Worm (Caenorhabditis elegans) whole organism, L4 larva: ENCODE data around the gene T11F8.12.

Experiments
- D1046.2 ChIP-seq: fragments of 200-800 bp; sonication (Bioruptor generic); IDR thresholded peaks from 2 replicates; pipeline ENCODE4 v1.3.6; 2022; ENCODE audit warnings: missing genetic modification characterization, missing compliant biosample characterization
- R02D3.7 ChIP-seq: fragments of 150-350 bp; sonication (generic microtip); optimal IDR thresholded peaks from 3 replicates; lab custom pipeline; 2014; ENCODE audit warnings: missing biosample characterization, missing genetic modification characterization
- ZK337.2 ChIP-seq: fragments of 200-800 bp; sonication (Bioruptor generic); IDR thresholded peaks from 2 replicates; pipeline ENCODE4 v1.3.6; 2022; ENCODE audit warnings: missing genetic modification reagents, missing genetic modification characterization, missing compliant biosample characterization
- aha-1 ChIP-seq: fragments of 150-350 bp; peaks from one replicate; lab custom pipeline; 2014; ENCODE audit warnings: missing biosample characterization, missing genetic modification characterization
- ceh-20 ChIP-seq: fragments of 200-800 bp; sonication (Bioruptor generic); IDR thresholded peaks from 2 replicates; pipeline ENCODE4 v1.3.6; 2022; ENCODE audit warnings: missing genetic modification reagents, missing genetic modification characterization, missing compliant biosample characterization
- ceh-82 ChIP-seq: sonication (generic microtip); optimal IDR thresholded peaks from 2 replicates; lab custom pipeline; 2017; ENCODE audit warnings: missing biosample characterization, missing genetic modification characterization
- ces-1 ChIP-seq: fragments of 150-350 bp; sonication (generic microtip); optimal IDR thresholded peaks from 4 replicates; lab custom pipeline; 2014; ENCODE audit warnings: missing biosample characterization, missing genetic modification reagents, missing genetic modification characterization
- daf-16 ChIP-seq, 3 experiments: sonication (generic microtip); optimal IDR thresholded peaks; 2 replicates each; lab custom pipeline; 2016 to 2017; ENCODE audit warnings: missing genetic modification characterization in 3 of 3, missing genetic modification reagents in 3 of 3, mild to moderate bottlenecking in 2 of 3, missing compliant biosample characterization in 2 of 3, missing biosample characterization in 1 of 3, moderate library complexity in 1 of 3
- daf-19 ChIP-seq: fragments of 200-800 bp; sonication (Bioruptor generic); conservative IDR thresholded peaks from 2 replicates; pipeline ENCODE4 v1.3.6; 2022; ENCODE audit warnings: missing genetic modification characterization, missing compliant biosample characterization
- daf-8 ChIP-seq: fragments of 200-800 bp; sonication (Bioruptor generic); IDR thresholded peaks from 2 replicates; pipeline ENCODE4 v1.3.6; 2022; ENCODE audit warnings: missing genetic modification characterization, missing compliant biosample characterization
- dmd-6 ChIP-seq: fragments of 200-800 bp; sonication (Bioruptor generic); IDR thresholded peaks from 2 replicates; pipeline ENCODE4 v1.3.6; 2022; ENCODE audit warnings: missing genetic modification reagents, missing genetic modification characterization, missing compliant biosample characterization
- dve-1 ChIP-seq: sonication (generic microtip); optimal IDR thresholded peaks from 2 replicates; lab custom pipeline; 2017; ENCODE audit warnings: antibody characterized with exemption, mild to moderate bottlenecking, missing genetic modification characterization, missing compliant biosample characterization; ENCODE audit not compliant: insufficient read depth
- egl-43 ChIP-seq: fragments of 200-800 bp; sonication (Bioruptor generic); IDR thresholded peaks from 2 replicates; pipeline ENCODE4 v1.3.6; 2022; ENCODE audit warnings: missing genetic modification reagents, missing genetic modification characterization, missing compliant biosample characterization
- hmg-1.1 ChIP-seq: fragments of 200-800 bp; sonication (Bioruptor generic); IDR thresholded peaks from 2 replicates; pipeline ENCODE4 v1.3.6; 2022; ENCODE audit warnings: missing genetic modification reagents, missing genetic modification characterization, missing compliant biosample characterization
- lim-7 ChIP-seq: fragments of 200-800 bp; sonication (Bioruptor generic); IDR thresholded peaks from 2 replicates; pipeline ENCODE4 v1.3.6; 2022; ENCODE audit warnings: missing genetic modification characterization, missing compliant biosample characterization
- lin-29 ChIP-seq: fragments of 200-800 bp; sonication (Bioruptor generic); IDR thresholded peaks from 2 replicates; pipeline ENCODE4 v1.3.6; 2022; ENCODE audit warnings: missing genetic modification reagents, missing genetic modification characterization, missing compliant biosample characterization
- lin-39 ChIP-seq: fragments of 150-350 bp; optimal IDR thresholded peaks from 2 replicates; lab custom pipeline; 2014; ENCODE audit warnings: missing biosample characterization, missing genetic modification reagents, missing genetic modification characterization
- mep-1 ChIP-seq: fragments of 150-350 bp; sonication (generic microtip); optimal IDR thresholded peaks from 3 replicates; lab custom pipeline; 2014; ENCODE audit warnings: missing biosample characterization, missing genetic modification characterization
- mes-2 ChIP-seq: sonication (generic microtip); optimal IDR thresholded peaks from 2 replicates; lab custom pipeline; 2016; ENCODE audit warnings: missing genotype, mild to moderate bottlenecking, missing genetic modification characterization, missing compliant biosample characterization; ENCODE audit not compliant: poor library complexity, severe bottlenecking
- mxl-2 ChIP-seq: fragments of 200-800 bp; sonication (Bioruptor generic); conservative IDR thresholded peaks from 2 replicates; pipeline ENCODE4 v1.3.6; 2022; ENCODE audit warnings: missing genetic modification reagents, missing genetic modification characterization, missing compliant biosample characterization
- nhr-10 ChIP-seq: fragments of 150-350 bp; optimal IDR thresholded peaks from 2 replicates; lab custom pipeline; 2014; ENCODE audit warnings: missing biosample characterization, missing genetic modification characterization
- nhr-25 ChIP-seq: sonication (generic microtip); optimal IDR thresholded peaks from 2 replicates; lab custom pipeline; 2017; ENCODE audit warnings: missing genetic modification characterization, mild to moderate bottlenecking, missing compliant biosample characterization, antibody characterized with exemption, moderate library complexity, borderline replicate concordance; ENCODE audit not compliant: insufficient read depth
- nhr-28 ChIP-seq: fragments of 150-350 bp; optimal IDR thresholded peaks from 2 replicates; lab custom pipeline; 2014; ENCODE audit warnings: missing biosample characterization, missing genetic modification characterization
- pha-4 ChIP-seq, 2 experiments: fragments of 150-350 bp in 1 of 2; fragments of 200-800 bp in 1 of 2; sonication (Bioruptor generic) in 1 of 2; IDR thresholded peaks in 1 of 2; optimal IDR thresholded peaks in 1 of 2; 2 replicates each; pipeline versions ENCODE4 v1.3.6 to Lab custom; 2014 to 2022; ENCODE audit warnings: missing genetic modification characterization in 2 of 2, missing genetic modification reagents in 2 of 2, missing biosample characterization in 1 of 2, missing compliant biosample characterization in 1 of 2
- pqm-1 ChIP-seq: sonication (generic microtip); optimal IDR thresholded peaks from 2 replicates; lab custom pipeline; 2017; ENCODE audit warnings: missing biosample characterization, missing genetic modification characterization
- snpc-1.2 ChIP-seq: fragments of 200-800 bp; sonication (Bioruptor generic); IDR thresholded peaks from 2 replicates; pipeline ENCODE4 v1.3.6; 2022; ENCODE audit warnings: missing genetic modification reagents, missing genetic modification characterization, missing compliant biosample characterization
- snpc-4 ChIP-seq: fragments of 150-350 bp; optimal IDR thresholded peaks from 2 replicates; lab custom pipeline; 2014; ENCODE audit warnings: missing biosample characterization, missing genetic modification characterization
- spr-1 ChIP-seq: sonication (generic microtip); optimal IDR thresholded peaks from 2 replicates; lab custom pipeline; 2016; ENCODE audit warnings: mild to moderate bottlenecking, missing genetic modification characterization, missing compliant biosample characterization
- tag-97 ChIP-seq: fragments of 200-800 bp; sonication (Bioruptor generic); IDR thresholded peaks from 2 replicates; pipeline ENCODE4 v1.3.6; 2022; ENCODE audit warnings: missing genetic modification characterization, missing compliant biosample characterization
- tra-1 ChIP-seq: fragments of 200-800 bp; sonication (Bioruptor generic); IDR thresholded peaks from 2 replicates; pipeline ENCODE4 v1.3.6; 2022; ENCODE audit warnings: missing genetic modification reagents, missing genetic modification characterization, missing compliant biosample characterization
- unc-39 ChIP-seq: sonication (generic microtip); optimal IDR thresholded peaks from 2 replicates; lab custom pipeline; 2017; ENCODE audit warnings: missing biosample characterization, missing genetic modification characterization
- unc-62 ChIP-seq, 3 experiments: fragments of 150-350 bp in 1 of 3; sonication (generic microtip); optimal IDR thresholded peaks in 2 of 3; peaks in 1 of 3; 1 replicate in 1 of 3; 2 replicates in 2 of 3; lab custom pipeline; 2014 to 2017; ENCODE audit warnings: missing biosample characterization in 3 of 3, missing genetic modification characterization in 3 of 3, missing genetic modification reagents in 3 of 3, missing genotype in 1 of 3
- zfp-3 ChIP-seq: fragments of 200-800 bp; sonication (Bioruptor generic); conservative IDR thresholded peaks from 2 replicates; pipeline ENCODE4 v1.3.6; 2022; ENCODE audit warnings: missing genetic modification reagents, missing genetic modification characterization, missing compliant biosample characterization
- ztf-7 ChIP-seq: fragments of 150-350 bp; optimal IDR thresholded peaks from 2 replicates; lab custom pipeline; 2014; ENCODE audit warnings: missing biosample characterization, missing genetic modification characterization

The T11F8.12 gene

DNA sequence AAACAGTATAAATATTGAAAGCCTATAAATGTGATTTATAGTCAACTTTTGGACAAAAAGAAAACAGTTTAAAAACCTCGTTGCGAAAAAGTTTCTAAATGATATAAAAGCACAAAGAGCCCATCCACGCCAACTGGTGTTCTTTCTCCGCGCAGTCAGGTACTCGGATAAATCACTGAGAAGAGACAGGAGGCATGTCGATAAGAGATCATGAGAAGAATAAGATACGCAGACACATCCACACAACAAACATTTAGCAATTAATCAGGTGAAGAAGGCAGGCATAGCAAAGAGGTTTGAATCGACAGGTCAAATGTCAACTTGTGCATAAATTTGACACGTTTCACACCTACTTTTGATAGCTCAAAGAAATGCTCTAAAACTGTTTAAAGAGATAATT, 25.6 kb upstream of the T11F8.12 start:
- TF ChIP-seq daf-19 (GFP tag; lab: Robert Waterston, UW) (no peak), tra-1 (no peak), ces-1 (no peak), dmd-6 (GFP tag; lab: Robert Waterston, UW) (no peak), ZK337.2 (GFP tag; lab: Robert Waterston, UW) (no peak)

DNA sequence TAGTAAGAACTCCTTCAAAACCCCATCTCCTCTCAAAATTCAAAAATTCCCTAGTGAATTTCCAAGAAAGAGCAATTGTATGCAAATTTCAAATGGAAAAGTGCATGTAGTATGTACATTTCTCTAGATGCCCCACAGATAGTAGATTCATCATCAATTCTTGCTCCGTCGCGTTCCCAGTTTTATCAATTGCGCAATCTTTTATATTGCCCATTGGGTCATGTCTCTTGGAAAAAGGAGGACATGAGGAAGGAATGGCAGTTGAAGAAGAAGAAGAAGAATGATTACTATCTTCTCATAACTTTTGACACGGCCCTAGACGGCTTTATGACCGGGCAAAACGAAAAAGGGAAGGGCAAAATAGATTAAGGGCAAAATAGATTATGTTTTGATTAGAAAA, 24.5 kb upstream of the T11F8.12 start:
- no peak for TF ChIP-seq dve-1 (tag; lab: Kevin White, UChicago)
- TF ChIP-seq nhr-25 = no peak
- no peak for TF ChIP-seq egl-43 (GFP tag; lab: Robert Waterston, UW)
- no peak for TF ChIP-seq tag-97 (GFP tag; lab: Robert Waterston, UW)
- no peak for TF ChIP-seq lim-7
- no peak for TF ChIP-seq R02D3.7 (tag; lab: Kevin White, UChicago)
- TF ChIP-seq snpc-4 (tag; lab: Kevin White, UChicago) = no peak
- no peak for TF ChIP-seq nhr-10 (tag; lab: Kevin White, UChicago)
- TF ChIP-seq hmg-1.1 (GFP tag; lab: Robert Waterston, UW) = no peak
- no peak for TF ChIP-seq aha-1
- no peak for TF ChIP-seq mes-2 (tag; lab: Kevin White, UChicago)
- TF ChIP-seq pqm-1 (tag; lab: Kevin White, UChicago) = no peak
- TF ChIP-seq ztf-7 (tag; lab: Kevin White, UChicago) = no peak
- TF ChIP-seq D1046.2 (GFP tag; lab: Robert Waterston, UW) = no peak
- TF ChIP-seq ceh-82 (tag; lab: Kevin White, UChicago) = no peak
- TF ChIP-seq, all 104 proteins: peak for 0

DNA sequence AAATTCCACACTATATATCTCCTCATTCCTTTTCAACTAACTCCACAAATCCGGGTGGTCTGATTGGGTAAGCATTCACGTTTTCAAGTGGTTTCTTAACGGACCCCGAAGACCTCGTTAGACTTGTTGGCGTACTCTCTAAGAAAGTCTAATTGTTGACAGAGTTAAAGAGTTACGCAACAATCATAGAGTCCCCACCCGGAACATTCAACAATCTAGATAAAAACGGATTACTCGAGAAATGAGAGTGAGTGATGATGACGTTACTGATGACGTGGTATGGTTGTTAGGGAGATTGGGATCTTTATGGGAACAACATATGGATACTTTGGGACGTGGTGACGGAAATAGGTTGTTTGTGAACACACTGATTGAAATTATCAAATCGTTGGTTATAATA, 20.5 kb upstream of the T11F8.12 start:
- TF ChIP-seq unc-62 (GFP tag; optimal IDR thresholded peaks at IDR 0.05 in 1 of 2; lab: Kevin White, UChicago) (peak in 1 of 2 experiments; percentile 98), unc-62 (tag; optimal IDR thresholded peaks at IDR 0.05; lab: Kevin White, UChicago) (no peak), lin-39 (tag; lab: Kevin White, UChicago) (no peak)

DNA sequence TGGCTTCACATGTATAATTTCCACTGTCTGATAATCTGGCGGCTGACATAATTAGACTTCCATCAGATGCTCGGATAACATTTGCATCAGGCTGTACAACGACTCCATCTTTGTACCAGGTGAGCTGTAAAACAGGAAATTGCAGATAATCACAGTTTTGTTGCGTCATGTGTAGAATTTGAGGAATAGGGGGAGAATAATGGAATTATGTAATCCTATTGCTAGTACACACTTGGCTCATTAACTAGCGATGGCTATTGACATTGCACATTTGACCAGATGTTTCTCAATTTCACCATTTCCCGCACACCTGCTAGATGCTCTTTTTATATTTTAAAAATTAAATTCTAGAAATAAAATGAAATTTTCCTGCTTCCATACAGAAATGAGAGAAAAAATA, 19.3 kb upstream of the T11F8.12 start:
- TF ChIP-seq mep-1 = no peak
- no peak for TF ChIP-seq nhr-28 (tag; lab: Kevin White, UChicago)
- TF ChIP-seq lin-29 (GFP tag; lab: Robert Waterston, UW) = no peak
- no peak for TF ChIP-seq mxl-2
- TF ChIP-seq unc-39 (tag; lab: Kevin White, UChicago) = no peak
- TF ChIP-seq nhr-10 (tag; lab: Kevin White, UChicago) = no peak
- TF ChIP-seq, all 104 proteins: peak for 0

DNA sequence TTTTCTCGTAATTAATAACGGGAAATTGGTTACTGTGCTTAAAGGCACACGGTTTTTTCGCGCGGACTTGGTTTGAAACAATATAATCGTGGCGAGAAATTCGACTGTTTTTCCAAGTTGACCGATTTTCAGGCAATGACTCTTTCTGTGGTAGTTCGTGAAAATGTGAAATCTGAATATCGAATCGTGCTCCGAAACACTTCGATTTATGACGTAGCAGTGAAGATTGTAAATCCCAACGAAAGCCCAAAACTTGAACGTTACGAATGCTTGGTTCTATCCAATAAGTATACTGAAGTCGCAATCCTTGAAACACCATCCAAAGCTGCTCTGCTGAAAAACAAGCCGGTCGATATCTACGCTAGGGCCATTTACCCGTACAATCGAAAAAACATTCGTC, 12.0 kb upstream of the T11F8.12 start:
- TF ChIP-seq unc-62 (GFP tag; optimal IDR thresholded peaks at IDR 0.05 in 1 of 2; lab: Kevin White, UChicago) = peak in 1 of 2 experiments; percentile 77
- TF ChIP-seq unc-62 (tag; optimal IDR thresholded peaks at IDR 0.05; lab: Kevin White, UChicago) = no peak
- TF ChIP-seq spr-1 = no peak
- TF ChIP-seq zfp-3 (GFP tag; lab: Robert Waterston, UW) = no peak

DNA sequence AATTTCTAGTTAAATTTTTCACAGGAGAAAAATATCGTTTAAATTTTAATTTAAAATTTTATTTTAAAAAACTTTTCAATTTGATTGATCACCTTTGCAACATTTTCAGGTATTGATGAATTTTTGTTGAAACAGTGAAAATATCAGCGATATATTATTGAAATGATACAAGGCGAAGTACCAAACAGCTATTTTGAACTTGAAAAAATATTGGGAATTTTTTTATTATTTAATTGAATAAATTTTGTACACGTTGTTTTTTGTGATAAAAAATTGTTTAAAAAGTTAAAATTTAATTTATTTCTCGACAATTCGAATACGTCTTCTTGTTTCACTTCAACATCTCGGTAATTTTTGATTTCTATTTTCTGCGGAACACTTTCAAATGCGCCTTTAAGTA, 11.6 kb upstream of the T11F8.12 start, which contains the start of gene B0273.1:
TSS of gene B0273.1 (plus strand) at position 301 of the 400 bp plus-strand sequence.
- TF ChIP-seq unc-62 (GFP tag; optimal IDR thresholded peaks at IDR 0.05 in 1 of 2; lab: Kevin White, UChicago) (no peak), unc-62 (tag; optimal IDR thresholded peaks at IDR 0.05; lab: Kevin White, UChicago) (no peak), snpc-1.2 (GFP tag; lab: Robert Waterston, UW) (no peak), daf-8 (GFP tag; lab: Robert Waterston, UW) (no peak), daf-16 (GFP tag; optimal IDR thresholded peaks at IDR 0.05; lab: Kevin White, UChicago) (no peak), daf-16 (tag; optimal IDR thresholded peaks at IDR 0.05; lab: Kevin White, UChicago) (no peak), pha-4 (GFP tag; IDR thresholded peaks at IDR 0.05; lab: Robert Waterston, UW) (no peak), pha-4 (tag; optimal IDR thresholded peaks at IDR 0.05; lab: Kevin White, UChicago) (no peak), mep-1 (no peak), ceh-20 (no peak)
